Fruit fly (Drosophila melanogaster) whole organism, adult: Measurements from ENCODE around the gene CG43155.

ENCODE experiments used
- CG1620 ChIP-seq: fragments of 200-800 bp; sonication (Bioruptor generic); optimal IDR thresholded peaks from 2 replicates; lab custom pipeline; 2016; ENCODE audit warnings: missing biosample characterization, missing genetic modification characterization
- Clk ChIP-seq: fragments of 200-800 bp; sonication (Bioruptor generic); optimal IDR thresholded peaks from 2 replicates; lab custom pipeline; 2017; ENCODE audit warnings: missing biosample characterization, missing genetic modification characterization
- Hr96 ChIP-seq: fragments of 200-800 bp; sonication (Bioruptor generic); optimal IDR thresholded peaks from 2 replicates; lab custom pipeline; 2016; ENCODE audit warnings: missing biosample characterization, missing genetic modification characterization
- kay ChIP-seq: fragments of 200-800 bp; sonication (Bioruptor generic); peaks from one replicate; lab custom pipeline; 2016; ENCODE audit warnings: missing biosample characterization, missing genetic modification characterization, borderline replicate concordance

dm6 chrX:11501221-11501961 lies 41.8 kb downstream of the CG43155 start:
- no peak for TF ChIP-seq Hr96 (GFP tag; lab: Kevin White, UChicago)
- no peak for TF ChIP-seq CG1620 (GFP tag; lab: Kevin White, UChicago)
- TF ChIP-seq Clk (GFP tag; lab: Kevin White, UChicago): no peak
- peak; percentile 45 for TF ChIP-seq kay (GFP tag; lab: Kevin White, UChicago)
